Fruit fly (Drosophila melanogaster): Measurements from ENCODE around the gene CG42540.

- TF ChIP-seq psq (optimal IDR thresholded peaks at IDR 0.05) (no peak), CG8478 (optimal IDR thresholded peaks at IDR 0.05) (no peak), usp (GFP tag; optimal IDR thresholded peaks at IDR 0.05) (no peak)
These were observed 22.9 kb upstream of the CG42540 start, which contains the start of gene CG11353 for dm6 chr3L:4532841-4533619.

Data from whole organism.